Fruit fly (Drosophila melanogaster) whole organism, embryonic: ENCODE measurements around the gene shd.

Experiments used
- Adf1 ChIP-seq: fragments of 200-800 bp; sonication (Bioruptor generic); IDR thresholded peaks from 2 replicates; pipeline ENCODE4 v1.3.6; 2022; ENCODE audit warnings: missing biosample characterization, missing genetic modification characterization
- Bdp1 ChIP-seq: fragments of 200-800 bp; sonication (Bioruptor generic); optimal IDR thresholded peaks from 3 replicates; lab custom pipeline; 2016; ENCODE audit warnings: missing biosample characterization, missing genetic modification characterization
- Bteb2 ChIP-seq: fragments of 200-800 bp; sonication (Bioruptor generic); optimal IDR thresholded peaks from 2 replicates; lab custom pipeline; 2016; ENCODE audit warnings: missing biosample characterization, missing genetic modification characterization
- CG10462 ChIP-seq: fragments of 200-800 bp; sonication (Bioruptor generic); optimal IDR thresholded peaks from 2 replicates; lab custom pipeline; 2016; ENCODE audit warnings: missing biosample characterization, missing genetic modification characterization
- CG10654 ChIP-seq: fragments of 200-800 bp; sonication (Bioruptor generic); optimal IDR thresholded peaks from 2 replicates; lab custom pipeline; 2016; ENCODE audit warnings: missing biosample characterization, missing genetic modification characterization
- CG11085 ChIP-seq: fragments of 200-800 bp; sonication (Bioruptor generic); IDR thresholded peaks from 2 replicates; pipeline ENCODE4 v1.3.6; 2022; ENCODE audit warnings: missing biosample characterization, missing genetic modification characterization
- CG12769 ChIP-seq: fragments of 200-800 bp; sonication (Bioruptor generic); optimal IDR thresholded peaks from 2 replicates; lab custom pipeline; 2019; ENCODE audit warnings: missing biosample characterization, mild to moderate bottlenecking, missing genetic modification characterization, moderate library complexity
- CG13296 ChIP-seq: fragments of 200-800 bp; sonication (Bioruptor generic); optimal IDR thresholded peaks from 3 replicates; lab custom pipeline; 2018; ENCODE audit warnings: missing biosample characterization, mild to moderate bottlenecking, missing genetic modification characterization
- CG13775 ChIP-seq: fragments of 200-800 bp; sonication (Bioruptor generic); optimal IDR thresholded peaks from 3 replicates; lab custom pipeline; 2017; ENCODE audit warnings: missing biosample characterization, mild to moderate bottlenecking, missing genetic modification characterization
- CG14860 ChIP-seq: fragments of 200-800 bp; sonication (Bioruptor generic); IDR thresholded peaks from 3 replicates; pipeline ENCODE4 v1.3.6; 2022; ENCODE audit warnings: missing biosample characterization, missing genetic modification characterization; ENCODE audit not compliant: partially characterized antibody
- CG17612 ChIP-seq: fragments of 200-800 bp; sonication (Bioruptor generic); IDR thresholded peaks from 2 replicates; pipeline ENCODE4 v1.3.6; 2022; ENCODE audit warnings: missing biosample characterization, missing genetic modification characterization
- CG17912 ChIP-seq: fragments of 200-800 bp; sonication (Bioruptor generic); optimal IDR thresholded peaks from 2 replicates; lab custom pipeline; 2018; ENCODE audit warnings: missing biosample characterization, mild to moderate bottlenecking, missing genetic modification characterization
- CG2875 ChIP-seq: fragments of 200-800 bp; sonication (Bioruptor generic); optimal IDR thresholded peaks from 2 replicates; lab custom pipeline; 2017; ENCODE audit warnings: missing biosample characterization, mild to moderate bottlenecking, missing genetic modification characterization, missing genetic modification reagents
- CG30431 ChIP-seq: fragments of 200-800 bp; sonication (Bioruptor generic); optimal IDR thresholded peaks from 2 replicates; lab custom pipeline; 2017; ENCODE audit warnings: missing biosample characterization, missing genetic modification characterization
- CG31388 ChIP-seq: fragments of 200-800 bp; sonication (Bioruptor generic); optimal IDR thresholded peaks from 2 replicates; lab custom pipeline; 2016; ENCODE audit warnings: missing biosample characterization, missing genetic modification characterization
- CG32532 ChIP-seq: fragments of 200-800 bp; sonication (Bioruptor generic); IDR thresholded peaks from 2 replicates; pipeline ENCODE4 v1.3.6; 2022; ENCODE audit warnings: missing biosample characterization, missing genetic modification characterization
- CG4707 ChIP-seq: fragments of 200-800 bp; sonication (Bioruptor generic); optimal IDR thresholded peaks from 2 replicates; lab custom pipeline; 2018; ENCODE audit warnings: missing biosample characterization, mild to moderate bottlenecking, missing genetic modification characterization, moderate library complexity
- CG7271 ChIP-seq: fragments of 200-800 bp; sonication (Bioruptor generic); optimal IDR thresholded peaks from 2 replicates; lab custom pipeline; 2018; ENCODE audit warnings: missing biosample characterization, mild to moderate bottlenecking, missing genetic modification characterization, moderate library complexity
- CG7745 ChIP-seq: fragments of 200-800 bp; sonication (Bioruptor generic); optimal IDR thresholded peaks from 2 replicates; lab custom pipeline; 2018; ENCODE audit warnings: missing biosample characterization, mild to moderate bottlenecking, missing genetic modification characterization, moderate library complexity
- CG7839 ChIP-seq: fragments of 200-800 bp; sonication (Bioruptor generic); optimal IDR thresholded peaks from 3 replicates; lab custom pipeline; 2018; ENCODE audit warnings: missing biosample characterization, mild to moderate bottlenecking, missing genetic modification characterization, moderate library complexity
- CG8281 ChIP-seq: fragments of 200-800 bp; sonication (Bioruptor generic); optimal IDR thresholded peaks from 2 replicates; lab custom pipeline; 2018; ENCODE audit warnings: missing biosample characterization, mild to moderate bottlenecking, missing genetic modification characterization, moderate library complexity
- CG8478 ChIP-seq: fragments of >200 bp; optimal IDR thresholded peaks from 2 replicates; lab custom pipeline; 2018
- Dbx ChIP-seq: fragments of 200-800 bp; sonication (Bioruptor generic); IDR thresholded peaks from 3 replicates; pipeline ENCODE4 v1.3.6; 2022; ENCODE audit warnings: missing biosample characterization, missing genetic modification characterization
- Deaf1 ChIP-seq: fragments of 200-800 bp; optimal IDR thresholded peaks from 3 replicates; lab custom pipeline; 2019; ENCODE audit warnings: missing biosample characterization, mild to moderate bottlenecking, missing genetic modification characterization, moderate library complexity
- Doc2 ChIP-seq: fragments of 200-800 bp; sonication (Bioruptor generic); IDR thresholded peaks from 2 replicates; pipeline ENCODE4 v1.3.6; 2022; ENCODE audit warnings: missing biosample characterization, missing genetic modification characterization
- Elba2 ChIP-seq: fragments of 200-800 bp; sonication (Bioruptor generic); optimal IDR thresholded peaks from 3 replicates; lab custom pipeline; 2016; ENCODE audit warnings: missing biosample characterization, missing genetic modification characterization
- Fer3 ChIP-seq: fragments of 200-800 bp; sonication (Bioruptor generic); optimal IDR thresholded peaks from 2 replicates; lab custom pipeline; 2018; ENCODE audit warnings: missing biosample characterization, mild to moderate bottlenecking, missing genetic modification characterization, moderate library complexity
- HmgD ChIP-seq: fragments of 200-800 bp; sonication (Bioruptor generic); optimal IDR thresholded peaks from 3 replicates; lab custom pipeline; 2016; ENCODE audit warnings: missing biosample characterization, missing genetic modification characterization
- NFAT ChIP-seq: fragments of 200-800 bp; sonication (Bioruptor generic); IDR thresholded peaks from 2 replicates; pipeline ENCODE4 v1.3.6; 2022; ENCODE audit warnings: missing biosample characterization, missing genetic modification characterization
- Oli ChIP-seq: fragments of 200-800 bp; sonication (Bioruptor generic); optimal IDR thresholded peaks from 2 replicates; lab custom pipeline; 2018; ENCODE audit warnings: missing biosample characterization, mild to moderate bottlenecking, missing genetic modification characterization, moderate library complexity
- Ravus ChIP-seq: fragments of 200-800 bp; sonication (Bioruptor generic); IDR thresholded peaks from 2 replicates; pipeline ENCODE4 v1.3.6; 2022; ENCODE audit warnings: missing biosample characterization, missing genetic modification characterization
- Side ChIP-seq: fragments of 200-800 bp; sonication (Bioruptor generic); optimal IDR thresholded peaks from 2 replicates; lab custom pipeline; 2016; ENCODE audit warnings: missing biosample characterization, missing genetic modification characterization
- Tbp ChIP-seq: fragments of >200 bp; optimal IDR thresholded peaks from 2 replicates; lab custom pipeline; 2018; ENCODE audit warnings: missing biosample characterization, missing genetic modification characterization
- YL-1 ChIP-seq: fragments of 200-800 bp; sonication (Bioruptor generic); optimal IDR thresholded peaks from 3 replicates; lab custom pipeline; 2017; ENCODE audit warnings: missing biosample characterization, mild to moderate bottlenecking, missing genetic modification characterization
- ara ChIP-seq: fragments of 200-800 bp; sonication (Bioruptor generic); IDR thresholded peaks from 2 replicates; pipeline ENCODE4 v1.3.6; 2022; ENCODE audit warnings: missing biosample characterization, missing genetic modification characterization
- az2 ChIP-seq: fragments of 200-800 bp; sonication (Bioruptor generic); optimal IDR thresholded peaks from 3 replicates; lab custom pipeline; 2016; ENCODE audit warnings: missing biosample characterization, missing genetic modification characterization
- bab2 ChIP-seq: fragments of 200-800 bp; sonication (Bioruptor generic); optimal IDR thresholded peaks from 2 replicates; lab custom pipeline; 2016; ENCODE audit warnings: missing biosample characterization, missing genetic modification characterization
- dimm ChIP-seq: fragments of 200-800 bp; sonication (Bioruptor generic); IDR thresholded peaks from 2 replicates; pipeline ENCODE4 v1.3.6; 2022; ENCODE audit warnings: missing biosample characterization, missing genetic modification characterization
- dmrt11E ChIP-seq: fragments of 200-800 bp; sonication (Bioruptor generic); optimal IDR thresholded peaks from 3 replicates; lab custom pipeline; 2018; ENCODE audit warnings: missing biosample characterization, mild to moderate bottlenecking, missing genetic modification characterization, moderate library complexity
- dysf ChIP-seq: fragments of 200-800 bp; sonication (Bioruptor generic); IDR thresholded peaks from 3 replicates; pipeline ENCODE4 v1.3.6; 2022; ENCODE audit warnings: missing biosample characterization, missing genetic modification characterization
- fu2 ChIP-seq: fragments of 200-800 bp; sonication (Bioruptor generic); optimal IDR thresholded peaks from 2 replicates; lab custom pipeline; 2016; ENCODE audit warnings: missing biosample characterization, missing genetic modification characterization
- gcm2 ChIP-seq: fragments of 200-800 bp; sonication (Bioruptor generic); optimal IDR thresholded peaks from 2 replicates; lab custom pipeline; 2016; ENCODE audit warnings: missing biosample characterization, missing genetic modification characterization
- gsb ChIP-seq: fragments of 200-800 bp; sonication (Bioruptor generic); IDR thresholded peaks from 2 replicates; pipeline ENCODE4 v1.3.6; 2022; ENCODE audit warnings: missing biosample characterization, missing genetic modification characterization
- hb ChIP-seq: fragments of 200-800 bp; sonication (Bioruptor generic); IDR thresholded peaks from 3 replicates; pipeline ENCODE4 v1.3.6; 2022; ENCODE audit warnings: missing biosample characterization, missing genetic modification characterization; ENCODE audit not compliant: partially characterized antibody
- insv ChIP-seq, 2 experiments: fragments of 200-800 bp; sonication (Bioruptor generic); optimal IDR thresholded peaks; 3 replicates each; lab custom pipeline; 2016 to 2018; ENCODE audit warnings: missing biosample characterization in 2 of 2, missing genetic modification characterization in 2 of 2
- nerfin-2 ChIP-seq: fragments of 200-800 bp; sonication (Bioruptor generic); IDR thresholded peaks from 2 replicates; pipeline ENCODE4 v1.3.6; 2022; ENCODE audit warnings: missing biosample characterization, missing genetic modification characterization; ENCODE audit not compliant: partially characterized antibody
- org-1 ChIP-seq: fragments of 200-800 bp; sonication (Bioruptor generic); optimal IDR thresholded peaks from 2 replicates; lab custom pipeline; 2017; ENCODE audit warnings: missing biosample characterization, missing genetic modification characterization
- sd ChIP-seq: fragments of 200-800 bp; sonication (Bioruptor generic); optimal IDR thresholded peaks from 3 replicates; lab custom pipeline; 2018; ENCODE audit warnings: missing biosample characterization, mild to moderate bottlenecking, missing genetic modification characterization, moderate library complexity
- slp2 ChIP-seq: fragments of 200-800 bp; sonication (Bioruptor generic); optimal IDR thresholded peaks from 2 replicates; lab custom pipeline; 2016; ENCODE audit warnings: missing biosample characterization, missing genetic modification characterization
- usp ChIP-seq: fragments of >200 bp; optimal IDR thresholded peaks from 2 replicates; lab custom pipeline; 2017; ENCODE audit warnings: missing biosample characterization, missing genetic modification characterization
- zen2 ChIP-seq: fragments of 200-800 bp; sonication (Bioruptor generic); IDR thresholded peaks from 3 replicates; pipeline ENCODE4 v1.3.6; 2022; ENCODE audit warnings: missing biosample characterization, missing genetic modification characterization; ENCODE audit not compliant: partially characterized antibody

Gene shd

dm6 chr3L:14634019-14634772 is 19.9 kb downstream of the shd start (continued):
- TF ChIP-seq CG13296 (GFP tag; lab: Kevin White, UChicago): no peak
- no peak for TF ChIP-seq Bteb2 (GFP tag; lab: Kevin White, UChicago)
- TF ChIP-seq Bdp1 (GFP tag; lab: Kevin White, UChicago): no peak
- TF ChIP-seq dmrt11E (tag; lab: Kevin White, UChicago): peak; percentile 67
- no peak for TF ChIP-seq gcm2 (GFP tag; lab: Kevin White, UChicago)
- peak; percentile 28 for TF ChIP-seq Oli
- TF ChIP-seq Tbp: no peak
- TF ChIP-seq HmgD (GFP tag; lab: Kevin White, UChicago): no peak
- TF ChIP-seq usp: no peak
- no peak for TF ChIP-seq CG31388
- no peak for TF ChIP-seq CG30431 (GFP tag; lab: Kevin White, UChicago)
- 0 out of 2 replicates have a peak, but pooled peaks have one; percentile 19 for TF ChIP-seq CG32532
- peak; percentile 43; the same call in 1 of the 3 replicates for TF ChIP-seq dysf (GFP tag; lab: Robert Waterston, UW)
- no peak for TF ChIP-seq NFAT (GFP tag; lab: Robert Waterston, UW)
- TF ChIP-seq CG2875 (GFP tag; lab: Kevin White, UChicago): no peak
- TF ChIP-seq Side (GFP tag; lab: Kevin White, UChicago): peak; percentile 6
- no peak for TF ChIP-seq Ravus (GFP tag; lab: Robert Waterston, UW)
- TF ChIP-seq CG14860: no peak
- no peak for TF ChIP-seq CG7271 (tag; lab: Kevin White, UChicago)
- TF ChIP-seq CG17612 (GFP tag; lab: Robert Waterston, UW): no peak
- TF ChIP-seq CG7745 (tag; lab: Kevin White, UChicago): no peak
- 0 out of 2 replicates have a peak, but pooled peaks have one; percentile 42 for TF ChIP-seq nerfin-2
- no peak for TF ChIP-seq CG12769 (tag; lab: Kevin White, UChicago)
- TF ChIP-seq slp2 (GFP tag; lab: Kevin White, UChicago): no peak
- no peak for TF ChIP-seq zen2
- TF ChIP-seq CG4707 (GFP tag; lab: Kevin White, UChicago): no peak
- no peak for TF ChIP-seq Dbx (GFP tag; lab: Robert Waterston, UW)
- no peak for TF ChIP-seq CG11085 (GFP tag; lab: Robert Waterston, UW)
- no peak for TF ChIP-seq CG8478 (lab: Kevin White, UChicago)
- peak; percentile 23 for TF ChIP-seq az2 (GFP tag; lab: Kevin White, UChicago)
- TF ChIP-seq dimm: no peak
- no peak for TF ChIP-seq gsb
- TF ChIP-seq insv (GFP tag; optimal IDR thresholded peaks at IDR 0.05; lab: Kevin White, UChicago): no peak
- TF ChIP-seq bab2 (GFP tag; lab: Kevin White, UChicago): peak; percentile 20
- no peak for TF ChIP-seq org-1 (GFP tag; lab: Kevin White, UChicago)
- TF ChIP-seq fu2 (GFP tag; lab: Kevin White, UChicago): no peak
- TF ChIP-seq CG8281 (tag; lab: Kevin White, UChicago): no peak
- no peak for TF ChIP-seq CG17912 (GFP tag; lab: Kevin White, UChicago)
- 0 out of 2 replicates have a peak, but pooled peaks have one; percentile 27 for TF ChIP-seq ara (GFP tag; lab: Robert Waterston, UW)
- TF ChIP-seq CG10462: no peak
- TF ChIP-seq Adf1 (GFP tag; lab: Robert Waterston, UW): no peak
- no peak for TF ChIP-seq Elba2 (GFP tag; lab: Kevin White, UChicago)
- TF ChIP-seq hb (GFP tag; lab: Robert Waterston, UW): no peak
- TF ChIP-seq sd (tag; lab: Kevin White, UChicago): no peak
- TF ChIP-seq CG13775 (GFP tag; lab: Kevin White, UChicago): peak; percentile 24
- TF ChIP-seq Fer3 (tag; lab: Kevin White, UChicago): no peak
- peak; percentile 20 for TF ChIP-seq CG7839 (tag; lab: Kevin White, UChicago)
- TF ChIP-seq Deaf1: no peak
- no peak for TF ChIP-seq CG10654 (GFP tag; lab: Kevin White, UChicago)
- TF ChIP-seq Doc2: no peak
- TF ChIP-seq YL-1: no peak
